Fruit fly (Drosophila melanogaster) whole organism, embryonic: Measurements from ENCODE around the gene CG17124.

Source experiments
- Antp ChIP-seq: fragments of 200-800 bp; sonication (Bioruptor generic); optimal IDR thresholded peaks from 3 replicates; lab custom pipeline; 2016; ENCODE audit warnings: missing biosample characterization, missing genetic modification characterization
- Asciz ChIP-seq: fragments of 200-800 bp; sonication (Bioruptor generic); optimal IDR thresholded peaks from 2 replicates; lab custom pipeline; 2017; ENCODE audit warnings: missing biosample characterization, mild to moderate bottlenecking, missing genetic modification characterization, missing genetic modification reagents
- Bgb ChIP-seq: fragments of 200-800 bp; sonication (Bioruptor generic); IDR thresholded peaks from 2 replicates; pipeline ENCODE4 v1.3.6; 2022; ENCODE audit warnings: missing biosample characterization, missing genetic modification characterization; ENCODE audit not compliant: partially characterized antibody
- Bteb2 ChIP-seq: fragments of 200-800 bp; sonication (Bioruptor generic); optimal IDR thresholded peaks from 2 replicates; lab custom pipeline; 2016; ENCODE audit warnings: missing biosample characterization, missing genetic modification characterization
- C15 ChIP-seq: fragments of 200-800 bp; sonication (Bioruptor generic); IDR thresholded peaks from 3 replicates; pipeline ENCODE4 v1.3.6; 2022; ENCODE audit warnings: missing biosample characterization, missing genetic modification characterization
- CG10431 ChIP-seq: fragments of 200-800 bp; sonication (Bioruptor generic); optimal IDR thresholded peaks from 3 replicates; lab custom pipeline; 2018; ENCODE audit warnings: missing biosample characterization, mild to moderate bottlenecking, missing genetic modification characterization
- CG10462 ChIP-seq: fragments of 200-800 bp; sonication (Bioruptor generic); optimal IDR thresholded peaks from 2 replicates; lab custom pipeline; 2016; ENCODE audit warnings: missing biosample characterization, missing genetic modification characterization
- CG11560 ChIP-seq: fragments of 200-800 bp; sonication (Bioruptor generic); IDR thresholded peaks from 3 replicates; pipeline ENCODE4 v1.3.6; 2022; ENCODE audit warnings: missing biosample characterization, missing genetic modification characterization
- CG11696 ChIP-seq: fragments of 200-800 bp; sonication (Bioruptor generic); IDR thresholded peaks from 2 replicates; pipeline ENCODE4 v1.3.6; 2022; ENCODE audit warnings: missing biosample characterization, missing genetic modification characterization
- CG13287 ChIP-seq: fragments of 200-800 bp; sonication (Bioruptor generic); IDR thresholded peaks from 2 replicates; pipeline ENCODE4 v1.3.6; 2022; ENCODE audit warnings: missing biosample characterization, missing genetic modification characterization; ENCODE audit not compliant: partially characterized antibody
- CG15269 ChIP-seq: fragments of 200-800 bp; sonication (Bioruptor generic); optimal IDR thresholded peaks from 2 replicates; lab custom pipeline; 2018; ENCODE audit warnings: missing biosample characterization, mild to moderate bottlenecking, missing genetic modification characterization, moderate library complexity
- CG1603 ChIP-seq: fragments of 200-800 bp; sonication (Bioruptor generic); optimal IDR thresholded peaks from 2 replicates; lab custom pipeline; 2019; ENCODE audit warnings: missing biosample characterization, mild to moderate bottlenecking, missing genetic modification characterization, moderate library complexity
- CG16863 ChIP-seq: fragments of 200-800 bp; sonication (Bioruptor generic); optimal IDR thresholded peaks from 3 replicates; lab custom pipeline; 2016; ENCODE audit warnings: missing biosample characterization, missing genetic modification characterization
- CG17385 ChIP-seq: fragments of 200-800 bp; sonication (Bioruptor generic); optimal IDR thresholded peaks from 3 replicates; lab custom pipeline; 2018; ENCODE audit warnings: missing biosample characterization, mild to moderate bottlenecking, missing genetic modification characterization
- CG30403 ChIP-seq: fragments of 200-800 bp; sonication (Bioruptor generic); optimal IDR thresholded peaks from 3 replicates; lab custom pipeline; 2016; ENCODE audit warnings: missing biosample characterization, missing genetic modification characterization
- CG31388 ChIP-seq: fragments of 200-800 bp; sonication (Bioruptor generic); optimal IDR thresholded peaks from 2 replicates; lab custom pipeline; 2016; ENCODE audit warnings: missing biosample characterization, missing genetic modification characterization
- CG34376 ChIP-seq: fragments of 200-800 bp; sonication (Bioruptor generic); optimal IDR thresholded peaks from 2 replicates; lab custom pipeline; 2018; ENCODE audit warnings: missing biosample characterization, mild to moderate bottlenecking, missing genetic modification characterization
- CG3847 ChIP-seq: fragments of 200-800 bp; sonication (Bioruptor generic); IDR thresholded peaks from 2 replicates; pipeline ENCODE4 v1.3.6; 2022; ENCODE audit warnings: missing biosample characterization, missing genetic modification characterization
- CG3995 ChIP-seq: fragments of 200-800 bp; sonication (Bioruptor generic); optimal IDR thresholded peaks from 3 replicates; lab custom pipeline; 2016; ENCODE audit warnings: missing biosample characterization, missing genetic modification characterization
- CG43689 ChIP-seq: fragments of 200-800 bp; sonication (Bioruptor generic); IDR thresholded peaks from 2 replicates; pipeline ENCODE4 v1.3.6; 2022; ENCODE audit warnings: missing biosample characterization, missing genetic modification characterization
- CG4854 ChIP-seq: fragments of 200-800 bp; sonication (Bioruptor generic); optimal IDR thresholded peaks from 2 replicates; lab custom pipeline; 2016; ENCODE audit warnings: missing biosample characterization, missing genetic modification characterization, inconsistent platforms
- CG6254 ChIP-seq: fragments of 200-800 bp; sonication (Bioruptor generic); optimal IDR thresholded peaks from 3 replicates; lab custom pipeline; 2017; ENCODE audit warnings: mild to moderate bottlenecking, missing biosample characterization, missing genetic modification reagents, missing genetic modification characterization
- CG6854 ChIP-seq: fragments of 200-800 bp; sonication (Bioruptor generic); optimal IDR thresholded peaks from 3 replicates; lab custom pipeline; 2017; ENCODE audit warnings: missing biosample characterization, mild to moderate bottlenecking, missing genetic modification characterization
- CG7372 ChIP-seq: fragments of 200-800 bp; sonication (Bioruptor generic); IDR thresholded peaks from 2 replicates; pipeline ENCODE4 v1.3.6; 2022; ENCODE audit warnings: missing biosample characterization, missing genetic modification characterization
- CG7786 ChIP-seq: fragments of 200-800 bp; sonication (Bioruptor generic); optimal IDR thresholded peaks from 2 replicates; lab custom pipeline; 2016; ENCODE audit warnings: missing biosample characterization, missing genetic modification characterization
- CG8089 ChIP-seq: fragments of 200-800 bp; sonication (Bioruptor generic); optimal IDR thresholded peaks from 3 replicates; lab custom pipeline; 2016; ENCODE audit warnings: missing biosample characterization, missing genetic modification characterization
- Camta ChIP-seq: fragments of 200-800 bp; sonication (Bioruptor generic); optimal IDR thresholded peaks from 2 replicates; lab custom pipeline; 2016; ENCODE audit warnings: missing biosample characterization, missing genetic modification characterization
- CkIIα-i1 ChIP-seq: fragments of 200-800 bp; sonication (Bioruptor generic); IDR thresholded peaks from 2 replicates; pipeline ENCODE4 v1.3.6; 2022; ENCODE audit warnings: missing biosample characterization, missing genetic modification characterization
- Deaf1 ChIP-seq: fragments of 200-800 bp; optimal IDR thresholded peaks from 3 replicates; lab custom pipeline; 2019; ENCODE audit warnings: missing biosample characterization, mild to moderate bottlenecking, missing genetic modification characterization, moderate library complexity
- ERR ChIP-seq: fragments of 200-800 bp; sonication (Bioruptor generic); optimal IDR thresholded peaks from 2 replicates; lab custom pipeline; 2016; ENCODE audit warnings: missing biosample characterization, missing genetic modification characterization
- Gug ChIP-seq: fragments of 200-800 bp; sonication (Bioruptor generic); IDR thresholded peaks from 4 replicates; pipeline ENCODE4 v1.3.6; 2022; ENCODE audit warnings: missing biosample characterization, missing genetic modification characterization
- Lhr ChIP-seq: fragments of 200-800 bp; sonication (Bioruptor generic); optimal IDR thresholded peaks from 3 replicates; lab custom pipeline; 2017; ENCODE audit warnings: mild to moderate bottlenecking, missing biosample characterization, missing genetic modification reagents, missing genetic modification characterization
- NC2α ChIP-seq: fragments of 200-800 bp; sonication (Bioruptor generic); optimal IDR thresholded peaks from 2 replicates; lab custom pipeline; 2016; ENCODE audit warnings: missing biosample characterization, missing genetic modification characterization
- NFAT ChIP-seq: fragments of 200-800 bp; sonication (Bioruptor generic); IDR thresholded peaks from 2 replicates; pipeline ENCODE4 v1.3.6; 2022; ENCODE audit warnings: missing biosample characterization, missing genetic modification characterization
- Ravus ChIP-seq: fragments of 200-800 bp; sonication (Bioruptor generic); IDR thresholded peaks from 2 replicates; pipeline ENCODE4 v1.3.6; 2022; ENCODE audit warnings: missing biosample characterization, missing genetic modification characterization
- Scr ChIP-seq: fragments of 200-800 bp; sonication (Bioruptor generic); IDR thresholded peaks from 2 replicates; pipeline ENCODE4 v1.3.6; 2022; ENCODE audit warnings: missing biosample characterization, missing genetic modification characterization; ENCODE audit not compliant: partially characterized antibody
- amos ChIP-seq: fragments of 200-800 bp; sonication (Bioruptor generic); IDR thresholded peaks from 2 replicates; pipeline ENCODE4 v1.3.6; 2022; ENCODE audit warnings: missing biosample characterization, missing genetic modification characterization; ENCODE audit not compliant: partially characterized antibody
- aop ChIP-seq: fragments of 200-800 bp; sonication (Bioruptor generic); IDR thresholded peaks from 2 replicates; pipeline ENCODE4 v1.3.6; 2022; ENCODE audit warnings: missing biosample characterization, missing genetic modification characterization
- ato ChIP-seq: fragments of 200-800 bp; sonication (Bioruptor generic); IDR thresholded peaks from 2 replicates; pipeline ENCODE4 v1.3.6; 2022; ENCODE audit warnings: missing biosample characterization, missing genetic modification characterization; ENCODE audit not compliant: partially characterized antibody
- br ChIP-seq: fragments of >200 bp; optimal IDR thresholded peaks from 2 replicates; lab custom pipeline; 2017
- chm ChIP-seq: fragments of 200-800 bp; sonication (Bioruptor generic); IDR thresholded peaks from 2 replicates; pipeline ENCODE4 v1.3.6; 2022; ENCODE audit warnings: missing biosample characterization, missing genetic modification characterization
- dmrt99B ChIP-seq: fragments of 200-800 bp; sonication (Bioruptor generic); optimal IDR thresholded peaks from 2 replicates; lab custom pipeline; 2018; ENCODE audit warnings: missing biosample characterization, mild to moderate bottlenecking, missing genetic modification characterization, moderate library complexity
- dysf ChIP-seq: fragments of 200-800 bp; sonication (Bioruptor generic); IDR thresholded peaks from 3 replicates; pipeline ENCODE4 v1.3.6; 2022; ENCODE audit warnings: missing biosample characterization, missing genetic modification characterization
- gcm ChIP-seq: fragments of 200-800 bp; sonication (Bioruptor generic); optimal IDR thresholded peaks from 2 replicates; lab custom pipeline; 2019; ENCODE audit warnings: missing biosample characterization, mild to moderate bottlenecking, missing genetic modification characterization, moderate library complexity
- gsb-n ChIP-seq: fragments of 200-800 bp; sonication (Bioruptor generic); optimal IDR thresholded peaks from 3 replicates; lab custom pipeline; 2018; ENCODE audit warnings: missing biosample characterization, mild to moderate bottlenecking, missing genetic modification characterization
- her ChIP-seq: fragments of 200-800 bp; sonication (Bioruptor generic); optimal IDR thresholded peaks from 2 replicates; lab custom pipeline; 2016; ENCODE audit warnings: missing biosample characterization, missing genetic modification characterization
- pho ChIP-seq: fragments of 200-800 bp; sonication (Bioruptor generic); optimal IDR thresholded peaks from 2 replicates; lab custom pipeline; 2016; ENCODE audit warnings: missing biosample characterization, missing genetic modification characterization
- ranshi ChIP-seq: fragments of 200-800 bp; sonication (Bioruptor generic); IDR thresholded peaks from 2 replicates; pipeline ENCODE4 v1.3.6; 2022; ENCODE audit warnings: missing biosample characterization, missing genetic modification characterization
- row ChIP-seq: fragments of 200-800 bp; sonication (Bioruptor generic); IDR thresholded peaks from 3 replicates; pipeline ENCODE4 v1.3.6; 2022; ENCODE audit warnings: missing biosample characterization, missing genetic modification characterization
- seq ChIP-seq: fragments of 200-800 bp; sonication (Bioruptor generic); IDR thresholded peaks from 2 replicates; pipeline ENCODE4 v1.3.6; 2022; ENCODE audit warnings: missing biosample characterization, missing genetic modification characterization
- sisA ChIP-seq: fragments of 200-800 bp; sonication (Bioruptor generic); IDR thresholded peaks from 2 replicates; pipeline ENCODE4 v1.3.6; 2022; ENCODE audit warnings: missing biosample characterization, missing genetic modification characterization
- sr ChIP-seq: fragments of 200-800 bp; sonication (Bioruptor generic); IDR thresholded peaks from 3 replicates; pipeline ENCODE4 v1.3.6; 2022; ENCODE audit warnings: missing biosample characterization, missing genetic modification characterization
- vnd ChIP-seq: fragments of 200-800 bp; sonication (Bioruptor generic); IDR thresholded peaks from 3 replicates; pipeline ENCODE4 v1.3.6; 2022; ENCODE audit warnings: missing biosample characterization, missing genetic modification characterization; ENCODE audit not compliant: partially characterized antibody

Gene CG17124

dm6 chr2L:10743714-10744113 lies 12.4 kb downstream of the CG17124 start, which contains the start of gene CG6729:
CG6729 (minus strand) TSS chr2L:10743935.
- TF ChIP-seq vnd (GFP tag; lab: Robert Waterston, UW) = peak; percentile 56; the same call in 2 of the 3 replicates
- TF ChIP-seq CG30403 = no peak
- TF ChIP-seq amos (GFP tag; lab: Robert Waterston, UW) = peak; percentile 74
- no peak for TF ChIP-seq CkIIα-i1 (GFP tag; lab: Robert Waterston, UW)
- no peak for TF ChIP-seq chm
- TF ChIP-seq CG16863 (GFP tag; lab: Kevin White, UChicago) = no peak
- TF ChIP-seq CG3847 (GFP tag; lab: Robert Waterston, UW) = 0 out of 2 replicates have a peak, but pooled peaks have one; percentile 6
- no peak for TF ChIP-seq CG11696 (GFP tag; lab: Robert Waterston, UW)
- no peak for TF ChIP-seq CG17385 (GFP tag; lab: Kevin White, UChicago)
- no peak for TF ChIP-seq ato (GFP tag; lab: Robert Waterston, UW)
- no peak for TF ChIP-seq ranshi (GFP tag; lab: Robert Waterston, UW)
- no peak for TF ChIP-seq CG43689 (GFP tag; lab: Robert Waterston, UW)
- TF ChIP-seq CG8089 (GFP tag; lab: Kevin White, UChicago) = no peak
- TF ChIP-seq CG34376 = no peak
- TF ChIP-seq Scr (GFP tag; lab: Robert Waterston, UW) = peak; percentile 70
- TF ChIP-seq NFAT = no peak
- no peak for TF ChIP-seq row (GFP tag; lab: Robert Waterston, UW)
- no peak for TF ChIP-seq CG6854
- no peak for TF ChIP-seq Deaf1 (tag; lab: Kevin White, UChicago)
- TF ChIP-seq CG10431 (GFP tag; lab: Kevin White, UChicago) = no peak
- TF ChIP-seq CG10462 = no peak
- TF ChIP-seq her (GFP tag; lab: Kevin White, UChicago) = no peak
- no peak for TF ChIP-seq aop (GFP tag; lab: Robert Waterston, UW)
- no peak for TF ChIP-seq dysf
- no peak for TF ChIP-seq CG7786 (GFP tag; lab: Kevin White, UChicago)
- TF ChIP-seq Ravus (GFP tag; lab: Robert Waterston, UW) = no peak
- no peak for TF ChIP-seq Antp
- TF ChIP-seq Camta (GFP tag; lab: Kevin White, UChicago) = no peak
- TF ChIP-seq dmrt99B (tag; lab: Kevin White, UChicago) = no peak
- TF ChIP-seq CG11560 = no peak
- TF ChIP-seq CG1603 (tag; lab: Kevin White, UChicago) = no peak
- no peak for TF ChIP-seq Bteb2 (GFP tag; lab: Kevin White, UChicago)
- no peak for TF ChIP-seq seq (GFP tag; lab: Robert Waterston, UW)
- TF ChIP-seq Gug (GFP tag; lab: Robert Waterston, UW) = no peak
- no peak for TF ChIP-seq CG4854 (GFP tag; lab: Kevin White, UChicago)
- no peak for TF ChIP-seq gsb-n (tag; lab: Kevin White, UChicago)
- TF ChIP-seq CG6254 (GFP tag; lab: Kevin White, UChicago) = no peak
- TF ChIP-seq gcm (GFP tag; lab: Kevin White, UChicago) = no peak
- no peak for TF ChIP-seq ERR (GFP tag; lab: Kevin White, UChicago)
- TF ChIP-seq pho (GFP tag; lab: Kevin White, UChicago) = no peak
- no peak for TF ChIP-seq NC2α (GFP tag; lab: Kevin White, UChicago)
- no peak for TF ChIP-seq sr (GFP tag; lab: Robert Waterston, UW)
- no peak for TF ChIP-seq CG31388
- no peak for TF ChIP-seq Lhr
- TF ChIP-seq Bgb (GFP tag; lab: Robert Waterston, UW) = peak; percentile 76
- no peak for TF ChIP-seq br (lab: Kevin White, UChicago)
- no peak for TF ChIP-seq sisA (GFP tag; lab: Robert Waterston, UW)
- TF ChIP-seq Asciz (GFP tag; lab: Kevin White, UChicago) = no peak
- no peak for TF ChIP-seq CG7372 (GFP tag; lab: Robert Waterston, UW)
- TF ChIP-seq C15 = no peak
- TF ChIP-seq CG13287 (GFP tag; lab: Robert Waterston, UW) = peak; percentile 83
- no peak for TF ChIP-seq CG3995
- no peak for TF ChIP-seq CG15269 (tag; lab: Kevin White, UChicago)
